4 worm cellular contexts compared by ENCODE assay signal in genomic region chrV:18578306-18578705, ce11.
TF ChIP-seq lines count a peak whose summit lies in the region.

No protein-coding gene starts in this region.

TF ChIP-seq in whole organism, L1 larva, 84 proteins besides CTCF, POLR2A, EP300 and RAD21:
- no peak for TF ChIP-seq ets-5 (GFP tag; IDR thresholded peaks at IDR 0.05; lab: Robert Waterston, UW)
- TF ChIP-seq nhr-237 (tag; optimal IDR thresholded peaks at IDR 0.05; lab: Kevin White, UChicago), result no peak
- TF ChIP-seq lin-13 (GFP tag; optimal IDR thresholded peaks at IDR 0.05; lab: Kevin White, UChicago), result no peak
- no peak for TF ChIP-seq ceh-82 (tag; optimal IDR thresholded peaks at IDR 0.05; lab: Kevin White, UChicago)
- TF ChIP-seq Y116A8C.19 (tag; optimal IDR thresholded peaks at IDR 0.05; lab: Kevin White, UChicago; ENCODE audit: borderline replicate concordance), result no peak
- no peak for TF ChIP-seq mdl-1 (tag; optimal IDR thresholded peaks at IDR 0.05; lab: Kevin White, UChicago)
- TF ChIP-seq snu-23 (GFP tag; optimal IDR thresholded peaks at IDR 0.05; lab: Kevin White, UChicago), result no peak
- no peak for TF ChIP-seq dpl-1 (GFP tag; optimal IDR thresholded peaks at IDR 0.05; lab: Kevin White, UChicago)
- TF ChIP-seq tbx-2 (tag; optimal IDR thresholded peaks at IDR 0.05; lab: Kevin White, UChicago), result no peak
- TF ChIP-seq lin-39 (tag; optimal IDR thresholded peaks at IDR 0.05; lab: Kevin White, UChicago), result no peak
- TF ChIP-seq elt-2 (tag; optimal IDR thresholded peaks at IDR 0.05; lab: Kevin White, UChicago), result peak; percentile 83
- no peak for TF ChIP-seq blmp-1 (tag; optimal IDR thresholded peaks at IDR 0.05; lab: Kevin White, UChicago)
- peak; percentile 19 for TF ChIP-seq nhr-20 (tag; optimal IDR thresholded peaks at IDR 0.05; lab: Kevin White, UChicago)
- TF ChIP-seq pag-3 (tag; optimal IDR thresholded peaks at IDR 0.05; lab: Kevin White, UChicago; ENCODE audit: borderline replicate concordance, insufficient read depth), result no peak
- TF ChIP-seq snpc-4 (tag; optimal IDR thresholded peaks at IDR 0.05; lab: Kevin White, UChicago), result peak; percentile 35
- no peak for TF ChIP-seq mep-1 (tag; optimal IDR thresholded peaks at IDR 0.05; lab: Kevin White, UChicago)

TF ChIP-seq in whole organism, L3 larva, 47 proteins besides CTCF, POLR2A, EP300 and RAD21:
- TF ChIP-seq pqm-1 (tag; optimal IDR thresholded peaks at IDR 0.05; lab: Kevin White, UChicago), result peak; percentile 48
- no peak for TF ChIP-seq jun-1 (tag; optimal IDR thresholded peaks at IDR 0.05; lab: Kevin White, UChicago)
- TF ChIP-seq ceh-28 (tag; optimal IDR thresholded peaks at IDR 0.05; lab: Kevin White, UChicago), result no peak
- TF ChIP-seq daf-12 (tag; optimal IDR thresholded peaks at IDR 0.05; lab: Kevin White, UChicago), result no peak
- peak; percentile 90 for TF ChIP-seq elt-2 (tag; optimal IDR thresholded peaks at IDR 0.05; lab: Kevin White, UChicago)
- peak; percentile 42 for TF ChIP-seq pha-4 (tag; optimal IDR thresholded peaks at IDR 0.05; lab: Kevin White, UChicago)
- no peak for TF ChIP-seq ztf-4 (tag; optimal IDR thresholded peaks at IDR 0.05; lab: Kevin White, UChicago)
- no peak for TF ChIP-seq sea-2 (GFP tag; optimal IDR thresholded peaks at IDR 0.05; lab: Kevin White, UChicago)

TF ChIP-seq in whole organism, L4 larva, 104 proteins besides CTCF, POLR2A, EP300 and RAD21:
- TF ChIP-seq vab-7 (GFP tag; IDR thresholded peaks at IDR 0.05; lab: Robert Waterston, UW) (no peak), unc-62 (GFP tag; optimal IDR thresholded peaks at IDR 0.05 in 1 of 2; lab: Kevin White, UChicago) (peak in 1 of 2 experiments; percentile 77), unc-62 (tag; optimal IDR thresholded peaks at IDR 0.05; lab: Kevin White, UChicago) (no peak), nhr-102 (tag; optimal IDR thresholded peaks at IDR 0.05; lab: Kevin White, UChicago) (peak; percentile 3), tag-97 (GFP tag; IDR thresholded peaks at IDR 0.05; lab: Robert Waterston, UW) (no peak), hlh-11 (tag; optimal IDR thresholded peaks at IDR 0.05; lab: Kevin White, UChicago) (peak; percentile 63), set-16 (GFP tag; IDR thresholded peaks at IDR 0.05; lab: Robert Waterston, UW) (no peak), ceh-28 (tag; optimal IDR thresholded peaks at IDR 0.05; lab: Kevin White, UChicago) (no peak), daf-16 (GFP tag; optimal IDR thresholded peaks at IDR 0.05; lab: Kevin White, UChicago) (no peak), daf-16 (tag; optimal IDR thresholded peaks at IDR 0.05; lab: Kevin White, UChicago) (peak; percentile 77), saeg-2 (GFP tag; IDR thresholded peaks at IDR 0.05; lab: Robert Waterston, UW) (no peak), dve-1 (tag; optimal IDR thresholded peaks at IDR 0.05; lab: Kevin White, UChicago; ENCODE audit: insufficient read depth) (peak; percentile 77), hlh-30 (tag; optimal IDR thresholded peaks at IDR 0.05; lab: Kevin White, UChicago; ENCODE audit: insufficient read depth) (peak; percentile 13), snpc-1.2 (GFP tag; IDR thresholded peaks at IDR 0.05; lab: Robert Waterston, UW) (no peak), mdl-1 (tag; optimal IDR thresholded peaks at IDR 0.05; lab: Kevin White, UChicago) (no peak), ceh-44 (GFP tag; IDR thresholded peaks at IDR 0.05; lab: Robert Waterston, UW) (no peak), hmg-1.1 (GFP tag; IDR thresholded peaks at IDR 0.05; lab: Robert Waterston, UW) (0 out of 2 replicates have a peak, but pooled peaks have one; percentile 9)

TF ChIP-seq in whole organism, young adult, 124 proteins besides CTCF, POLR2A, EP300 and RAD21:
- TF ChIP-seq mes-4 (tag; optimal IDR thresholded peaks at IDR 0.05; lab: Kevin White, UChicago), result no peak
- no peak for TF ChIP-seq snpc-4 (GFP tag; optimal IDR thresholded peaks at IDR 0.05; lab: Kevin White, UChicago)
- peak in 3 of 4 experiments; percentile 73 to 83 (median 81) for TF ChIP-seq snpc-4 (tag; optimal IDR thresholded peaks at IDR 0.05; lab: Kevin White, UChicago)
